Fruit fly (Drosophila melanogaster) whole organism, prepupa: Measurements from ENCODE around the gene CG15358.

ENCODE experiments used
- CG6163 ChIP-seq: fragments of 200-800 bp; sonication (Bioruptor generic); IDR thresholded peaks from 3 replicates; pipeline ENCODE4 v1.3.6; 2022; ENCODE audit warnings: missing biosample characterization, missing genetic modification characterization
- Hr39 ChIP-seq: fragments of 200-800 bp; sonication (Bioruptor generic); optimal IDR thresholded peaks from 2 replicates; lab custom pipeline; 2016; ENCODE audit warnings: missing biosample characterization, missing genetic modification characterization
- Sox102F ChIP-seq: fragments of 200-800 bp; sonication (Bioruptor generic); optimal IDR thresholded peaks from 2 replicates; lab custom pipeline; 2016; ENCODE audit warnings: missing biosample characterization, mild to moderate bottlenecking, missing genetic modification characterization
- Sox15 ChIP-seq: fragments of 200-800 bp; sonication (Bioruptor generic); optimal IDR thresholded peaks from 3 replicates; lab custom pipeline; 2016; ENCODE audit warnings: missing biosample characterization, missing genetic modification characterization
- cyc ChIP-seq: fragments of 200-800 bp; sonication (Bioruptor generic); optimal IDR thresholded peaks from 3 replicates; lab custom pipeline; 2016; ENCODE audit warnings: missing biosample characterization, missing genetic modification characterization
- dsx ChIP-seq: fragments of 200-800 bp; optimal IDR thresholded peaks from 3 replicates; lab custom pipeline; 2019; ENCODE audit warnings: missing biosample characterization, mild to moderate bottlenecking, missing genetic modification characterization, moderate library complexity; ENCODE audit not compliant: poor library complexity, severe bottlenecking
- esn ChIP-seq: fragments of 200-800 bp; sonication (Bioruptor generic); optimal IDR thresholded peaks from 2 replicates; lab custom pipeline; 2016; ENCODE audit warnings: missing biosample characterization, mild to moderate bottlenecking, missing genetic modification characterization, moderate library complexity

DNA sequence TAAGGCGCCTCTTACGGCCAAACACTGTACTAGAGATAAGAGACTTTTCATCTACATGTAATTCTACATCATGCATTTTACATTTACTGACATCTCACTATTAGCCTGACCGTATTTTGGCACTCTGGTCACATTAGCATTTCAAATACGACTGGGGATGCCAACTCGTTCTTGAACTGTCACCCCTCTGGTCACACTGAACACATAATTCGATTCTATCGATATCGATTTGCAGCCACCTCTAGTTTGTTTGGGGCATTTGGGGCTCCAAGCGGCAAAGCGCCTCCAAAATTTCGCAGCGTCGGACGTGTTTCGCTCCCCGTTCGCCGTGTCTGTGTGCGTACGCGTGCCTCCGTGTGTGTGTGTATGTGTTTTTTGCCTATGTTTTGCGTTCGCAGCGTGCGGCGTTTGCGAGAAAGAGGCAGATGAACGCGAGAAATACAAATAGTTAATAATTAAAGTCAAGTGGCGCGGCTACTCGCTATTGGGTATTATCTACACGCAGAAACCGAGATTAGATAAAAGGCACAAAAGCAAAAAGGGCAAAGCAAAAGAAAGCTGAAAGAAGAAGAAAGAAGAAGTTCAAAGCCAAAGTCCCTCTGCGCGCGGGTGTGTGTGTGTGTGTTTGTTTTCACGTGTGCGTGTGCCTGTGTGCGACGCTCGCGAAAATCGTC lies 1.5 kb upstream of the CG15358 start, which contains the start of gene Wdr62:
- TF ChIP-seq Sox102F (peak; percentile 29), cyc (GFP tag; lab: Kevin White, UChicago) (no peak), Sox15 (GFP tag; lab: Kevin White, UChicago) (no peak), dsx (GFP tag; lab: Kevin White, UChicago) (peak; percentile 17), Hr39 (no peak), CG6163 (GFP tag; lab: Robert Waterston, UW) (peak; percentile 51; the same call in 1 of the 3 replicates), esn (GFP tag; lab: Kevin White, UChicago) (peak; percentile 53)
